Worm (Caenorhabditis elegans): ENCODE data around the gene Y82E9BR.9.

- no peak for TF ChIP-seq nhr-11 (tag; optimal IDR thresholded peaks at IDR 0.05)
- no peak for TF ChIP-seq egl-27 (tag; optimal IDR thresholded peaks at IDR 0.05)
- no peak for TF ChIP-seq sma-3 (GFP tag; optimal IDR thresholded peaks at IDR 0.05)
- TF ChIP-seq ceh-82 (tag; optimal IDR thresholded peaks at IDR 0.05) = no peak
- TF ChIP-seq ama-1 (optimal IDR thresholded peaks at IDR 0.05) = no peak
- TF ChIP-seq nhr-12 (tag; optimal IDR thresholded peaks at IDR 0.05) = no peak
Observed at ce11 chrIII:1401497-1401990, 42.0 kb upstream of the Y82E9BR.9 start, which contains the start of gene pals-19.
